Fruit fly (Drosophila melanogaster) whole organism, embryonic: ENCODE measurements around the gene CG34310.

ENCODE experiments used
- Ada2b ChIP-seq: fragments of 200-800 bp; sonication (Bioruptor generic); IDR thresholded peaks from 2 replicates; pipeline ENCODE4 v1.3.6; 2022; ENCODE audit warnings: missing biosample characterization, missing genetic modification characterization
- B-H1 ChIP-seq: fragments of 200-800 bp; sonication (Bioruptor generic); IDR thresholded peaks from 3 replicates; pipeline ENCODE4 v1.3.6; 2022; ENCODE audit warnings: missing biosample characterization, missing genetic modification characterization
- BEAF-32 ChIP-seq: fragments of 200-800 bp; sonication (Bioruptor generic); optimal IDR thresholded peaks from 3 replicates; lab custom pipeline; 2017; ENCODE audit warnings: missing biosample characterization, missing genetic modification characterization, mild to moderate bottlenecking, moderate library complexity, missing genetic modification reagents
- BtbVII ChIP-seq: fragments of 200-800 bp; sonication (Bioruptor generic); optimal IDR thresholded peaks from 3 replicates; lab custom pipeline; 2017; ENCODE audit warnings: missing biosample characterization, mild to moderate bottlenecking, missing genetic modification characterization
- C15 ChIP-seq: fragments of 200-800 bp; sonication (Bioruptor generic); IDR thresholded peaks from 3 replicates; pipeline ENCODE4 v1.3.6; 2022; ENCODE audit warnings: missing biosample characterization, missing genetic modification characterization
- CG12391 ChIP-seq: fragments of 200-800 bp; sonication (Bioruptor generic); optimal IDR thresholded peaks from 3 replicates; lab custom pipeline; 2018; ENCODE audit warnings: missing biosample characterization, mild to moderate bottlenecking, missing genetic modification characterization, moderate library complexity
- CG13894 ChIP-seq: fragments of 200-800 bp; sonication (Bioruptor generic); optimal IDR thresholded peaks from 3 replicates; lab custom pipeline; 2018; ENCODE audit warnings: missing biosample characterization, mild to moderate bottlenecking, missing genetic modification characterization, moderate library complexity
- CG14014 ChIP-seq: fragments of 200-800 bp; sonication (Bioruptor generic); IDR thresholded peaks from 2 replicates; pipeline ENCODE4 v1.3.6; 2022; ENCODE audit warnings: missing biosample characterization, missing genetic modification characterization
- CG15601 ChIP-seq: fragments of 200-800 bp; sonication (Bioruptor generic); optimal IDR thresholded peaks from 3 replicates; lab custom pipeline; 2019; ENCODE audit warnings: missing biosample characterization, mild to moderate bottlenecking, missing genetic modification characterization, moderate library complexity
- CG16779 ChIP-seq: fragments of 200-800 bp; sonication (Bioruptor generic); IDR thresholded peaks from 2 replicates; pipeline ENCODE4 v1.3.6; 2022; ENCODE audit warnings: missing biosample characterization, missing genetic modification characterization
- CG17328 ChIP-seq: fragments of 200-800 bp; sonication (Bioruptor generic); IDR thresholded peaks from 2 replicates; pipeline ENCODE4 v1.3.6; 2022; ENCODE audit warnings: missing biosample characterization, missing genetic modification characterization
- CG17802 ChIP-seq: fragments of 200-800 bp; sonication (Bioruptor generic); optimal IDR thresholded peaks from 2 replicates; lab custom pipeline; 2018; ENCODE audit warnings: missing biosample characterization, mild to moderate bottlenecking, missing genetic modification characterization, moderate library complexity
- CG2199 ChIP-seq: fragments of 200-800 bp; sonication (Bioruptor generic); IDR thresholded peaks from 3 replicates; pipeline ENCODE4 v1.3.6; 2022; ENCODE audit warnings: missing biosample characterization, missing genetic modification characterization
- CG31388 ChIP-seq: fragments of 200-800 bp; sonication (Bioruptor generic); optimal IDR thresholded peaks from 2 replicates; lab custom pipeline; 2016; ENCODE audit warnings: missing biosample characterization, missing genetic modification characterization
- CG3281 ChIP-seq: fragments of 200-800 bp; sonication (Bioruptor generic); optimal IDR thresholded peaks from 3 replicates; lab custom pipeline; 2017; ENCODE audit warnings: missing biosample characterization, mild to moderate bottlenecking, missing genetic modification characterization
- CG34376 ChIP-seq: fragments of 200-800 bp; sonication (Bioruptor generic); optimal IDR thresholded peaks from 2 replicates; lab custom pipeline; 2018; ENCODE audit warnings: missing biosample characterization, mild to moderate bottlenecking, missing genetic modification characterization
- CG3726 ChIP-seq: fragments of 200-800 bp; sonication (Bioruptor generic); IDR thresholded peaks from 3 replicates; pipeline ENCODE4, ENCODE4 v1.3.6; 2022; ENCODE audit warnings: missing biosample characterization, missing genetic modification characterization
- CG4404 ChIP-seq: fragments of 200-800 bp; sonication (Bioruptor generic); IDR thresholded peaks from 2 replicates; pipeline ENCODE4 v1.3.6; 2022; ENCODE audit warnings: missing biosample characterization, missing genetic modification characterization
- CG5245 ChIP-seq: fragments of 200-800 bp; sonication (Bioruptor generic); optimal IDR thresholded peaks from 3 replicates; lab custom pipeline; 2016; ENCODE audit warnings: missing biosample characterization, missing genetic modification characterization
- CG7745 ChIP-seq: fragments of 200-800 bp; sonication (Bioruptor generic); optimal IDR thresholded peaks from 2 replicates; lab custom pipeline; 2018; ENCODE audit warnings: missing biosample characterization, mild to moderate bottlenecking, missing genetic modification characterization, moderate library complexity
- CG8089 ChIP-seq: fragments of 200-800 bp; sonication (Bioruptor generic); optimal IDR thresholded peaks from 3 replicates; lab custom pipeline; 2016; ENCODE audit warnings: missing biosample characterization, missing genetic modification characterization
- CG8290 ChIP-seq, 3 experiments: fragments of 200-800 bp; sonication (Bioruptor generic); optimal IDR thresholded peaks; 2 replicates each; lab custom pipeline; 2016 to 2019; ENCODE audit warnings: missing biosample characterization in 3 of 3, missing genetic modification characterization in 3 of 3, mild to moderate bottlenecking in 2 of 3, moderate library complexity in 1 of 3
- CG8765 ChIP-seq: fragments of 200-800 bp; sonication (Bioruptor generic); IDR thresholded peaks from 2 replicates; pipeline ENCODE4 v1.3.6; 2022; ENCODE audit warnings: missing biosample characterization, missing genetic modification characterization
- CG9876 ChIP-seq: fragments of 200-800 bp; sonication (Bioruptor generic); optimal IDR thresholded peaks from 2 replicates; lab custom pipeline; 2016; ENCODE audit warnings: missing biosample characterization, missing genetic modification characterization
- Dip2 ChIP-seq: fragments of 200-800 bp; sonication (Bioruptor generic); IDR thresholded peaks from 2 replicates; pipeline ENCODE4 v1.3.6; 2022; ENCODE audit warnings: missing biosample characterization, missing genetic modification characterization
- Doc2 ChIP-seq: fragments of 200-800 bp; sonication (Bioruptor generic); IDR thresholded peaks from 2 replicates; pipeline ENCODE4 v1.3.6; 2022; ENCODE audit warnings: missing biosample characterization, missing genetic modification characterization
- HLH54F ChIP-seq: fragments of 200-800 bp; sonication (Bioruptor generic); optimal IDR thresholded peaks from 3 replicates; lab custom pipeline; 2016; ENCODE audit warnings: missing biosample characterization, missing genetic modification characterization
- Nf-YA ChIP-seq: fragments of 200-800 bp; sonication (Bioruptor generic); IDR thresholded peaks from 2 replicates; pipeline ENCODE4 v1.3.6; 2022; ENCODE audit warnings: missing biosample characterization, missing genetic modification characterization
- Nf-YC ChIP-seq: fragments of 200-800 bp; optimal IDR thresholded peaks from 3 replicates; lab custom pipeline; 2019; ENCODE audit warnings: missing biosample characterization, mild to moderate bottlenecking, missing genetic modification characterization, moderate library complexity
- Oaz ChIP-seq: fragments of 200-800 bp; sonication (Bioruptor generic); IDR thresholded peaks from 2 replicates; pipeline ENCODE4 v1.3.6; 2022; ENCODE audit warnings: missing biosample characterization, missing genetic modification characterization
- Side ChIP-seq: fragments of 200-800 bp; sonication (Bioruptor generic); optimal IDR thresholded peaks from 2 replicates; lab custom pipeline; 2016; ENCODE audit warnings: missing biosample characterization, missing genetic modification characterization
- Sry-β ChIP-seq: fragments of 200-800 bp; sonication (Bioruptor generic); optimal IDR thresholded peaks from 2 replicates; lab custom pipeline; 2018; ENCODE audit warnings: missing biosample characterization, mild to moderate bottlenecking, missing genetic modification characterization, moderate library complexity
- TFAM ChIP-seq: fragments of 200-800 bp; sonication (Bioruptor generic); optimal IDR thresholded peaks from 2 replicates; lab custom pipeline; 2017; ENCODE audit warnings: missing biosample characterization, missing genetic modification characterization, inconsistent platforms
- Trl ChIP-seq, 3 experiments: fragments of >200 bp in 2 of 3; fragments of 200-800 bp in 1 of 3; sonication (Bioruptor generic) in 1 of 3; optimal IDR thresholded peaks; 2 replicates in 1 of 3; 3 replicates in 2 of 3; lab custom pipeline; 2016 to 2017; ENCODE audit warnings: missing biosample characterization in 1 of 3, missing genetic modification characterization in 1 of 3
- btn ChIP-seq: fragments of 200-800 bp; sonication (Bioruptor generic); optimal IDR thresholded peaks from 2 replicates; lab custom pipeline; 2016; ENCODE audit warnings: missing biosample characterization, missing genetic modification characterization
- ewg ChIP-seq: fragments of 200-800 bp; sonication (Bioruptor generic); optimal IDR thresholded peaks from 3 replicates; lab custom pipeline; 2017; ENCODE audit warnings: mild to moderate bottlenecking, missing biosample characterization, missing genetic modification reagents, missing genetic modification characterization
- gcm ChIP-seq: fragments of 200-800 bp; sonication (Bioruptor generic); optimal IDR thresholded peaks from 2 replicates; lab custom pipeline; 2019; ENCODE audit warnings: missing biosample characterization, mild to moderate bottlenecking, missing genetic modification characterization, moderate library complexity
- gsb ChIP-seq: fragments of 200-800 bp; sonication (Bioruptor generic); IDR thresholded peaks from 2 replicates; pipeline ENCODE4 v1.3.6; 2022; ENCODE audit warnings: missing biosample characterization, missing genetic modification characterization
- hb ChIP-seq: fragments of 200-800 bp; sonication (Bioruptor generic); IDR thresholded peaks from 3 replicates; pipeline ENCODE4 v1.3.6; 2022; ENCODE audit warnings: missing biosample characterization, missing genetic modification characterization; ENCODE audit not compliant: partially characterized antibody
- hbn ChIP-seq: fragments of 200-800 bp; sonication (Bioruptor generic); IDR thresholded peaks from 2 replicates; pipeline ENCODE4 v1.3.6; 2022; ENCODE audit warnings: missing biosample characterization, missing genetic modification characterization; ENCODE audit not compliant: partially characterized antibody
- lilli ChIP-seq: fragments of 200-800 bp; sonication (Bioruptor generic); optimal IDR thresholded peaks from 3 replicates; lab custom pipeline; 2016; ENCODE audit warnings: missing biosample characterization, missing genetic modification characterization
- org-1 ChIP-seq: fragments of 200-800 bp; sonication (Bioruptor generic); optimal IDR thresholded peaks from 2 replicates; lab custom pipeline; 2017; ENCODE audit warnings: missing biosample characterization, missing genetic modification characterization
- pb ChIP-seq: fragments of 200-800 bp; sonication (Bioruptor generic); optimal IDR thresholded peaks from 3 replicates; lab custom pipeline; 2016; ENCODE audit warnings: missing biosample characterization, missing genetic modification characterization
- pum ChIP-seq: fragments of 200-800 bp; sonication (Bioruptor generic); optimal IDR thresholded peaks from 2 replicates; lab custom pipeline; 2016; ENCODE audit warnings: missing biosample characterization, missing genetic modification characterization
- salm ChIP-seq: fragments of 200-800 bp; sonication (Bioruptor generic); optimal IDR thresholded peaks from 2 replicates; lab custom pipeline; 2018; ENCODE audit warnings: missing biosample characterization, mild to moderate bottlenecking, missing genetic modification characterization
- sd ChIP-seq: fragments of 200-800 bp; sonication (Bioruptor generic); optimal IDR thresholded peaks from 3 replicates; lab custom pipeline; 2018; ENCODE audit warnings: missing biosample characterization, mild to moderate bottlenecking, missing genetic modification characterization, moderate library complexity
- slbo ChIP-seq: fragments of 200-800 bp; sonication (Bioruptor generic); IDR thresholded peaks from 2 replicates; pipeline ENCODE4 v1.3.6; 2022; ENCODE audit warnings: missing biosample characterization, missing genetic modification characterization
- z ChIP-seq: fragments of 200-800 bp; sonication (Bioruptor generic); IDR thresholded peaks from 3 replicates; pipeline ENCODE4 v1.3.6; 2022; ENCODE audit warnings: missing biosample characterization, missing genetic modification characterization
- zfh2 ChIP-seq: fragments of 200-800 bp; sonication (Bioruptor generic); optimal IDR thresholded peaks from 2 replicates; lab custom pipeline; 2016; ENCODE audit warnings: missing biosample characterization, missing genetic modification characterization

Gene CG34310

dm6 chr2L:6647103-6647711 lies 16.3 kb upstream of the CG34310 start (continued):
- TF ChIP-seq gcm (GFP tag; lab: Kevin White, UChicago), result peak; percentile 99
- peak; percentile 96 for TF ChIP-seq CG3726 (GFP tag; lab: Robert Waterston, UW)
- TF ChIP-seq CG16779 (GFP tag; lab: Robert Waterston, UW), result peak; percentile 93
- TF ChIP-seq hb, result peak; percentile 68; the same call in 2 of the 3 replicates
- peak; percentile 98 for TF ChIP-seq Side (GFP tag; lab: Kevin White, UChicago)
- peak; percentile 91 for TF ChIP-seq Nf-YC (tag; lab: Kevin White, UChicago)
- peak; percentile 93 for TF ChIP-seq CG31388 (GFP tag; lab: Kevin White, UChicago)
- peak; percentile 94 for TF ChIP-seq Nf-YA (GFP tag; lab: Robert Waterston, UW)
- TF ChIP-seq CG13894 (tag; lab: Kevin White, UChicago), result peak; percentile 90
- TF ChIP-seq TFAM (GFP tag; lab: Kevin White, UChicago), result peak; percentile 95
- TF ChIP-seq sd (tag; lab: Kevin White, UChicago), result peak; percentile 95
- peak; percentile 97 for TF ChIP-seq CG3281 (GFP tag; lab: Kevin White, UChicago)
- TF ChIP-seq BEAF-32 (GFP tag; lab: Kevin White, UChicago), result peak; percentile 12
- peak; percentile 99 for TF ChIP-seq CG12391 (tag; lab: Kevin White, UChicago)
- peak; percentile 96 for TF ChIP-seq CG34376
- TF ChIP-seq salm (tag; lab: Kevin White, UChicago), result peak; percentile 99
- TF ChIP-seq CG4404 (GFP tag; lab: Robert Waterston, UW), result peak; percentile 89
- TF ChIP-seq hbn (GFP tag; lab: Robert Waterston, UW), result 0 out of 2 replicates have a peak, but pooled peaks have one; percentile 17
- TF ChIP-seq gsb, result peak; percentile 94
- TF ChIP-seq CG15601 (tag; lab: Kevin White, UChicago), result peak; percentile 97
- TF ChIP-seq CG17802 (tag; lab: Kevin White, UChicago), result peak; percentile 88
- peak; percentile 97 for TF ChIP-seq slbo (GFP tag; lab: Robert Waterston, UW)
- TF ChIP-seq CG5245, result peak; percentile 98
- peak; percentile 94 for TF ChIP-seq zfh2 (GFP tag; lab: Kevin White, UChicago)
- peak; percentile 98 for TF ChIP-seq pb (GFP tag; lab: Kevin White, UChicago)
- peak; percentile 98 for TF ChIP-seq CG14014
- peak; percentile 96 for TF ChIP-seq Oaz (GFP tag; lab: Robert Waterston, UW)
- peak; percentile 97 for TF ChIP-seq HLH54F (GFP tag; lab: Kevin White, UChicago)
- peak; percentile 98 for TF ChIP-seq lilli (GFP tag; lab: Kevin White, UChicago)
- TF ChIP-seq btn (GFP tag; lab: Kevin White, UChicago), result peak; percentile 98
- peak; percentile 96 for TF ChIP-seq CG9876 (GFP tag; lab: Kevin White, UChicago)
- peak; percentile 83 for TF ChIP-seq z
- peak; percentile 75 for TF ChIP-seq Sry-β (GFP tag; lab: Kevin White, UChicago)
- TF ChIP-seq ewg (GFP tag; lab: Kevin White, UChicago), result peak; percentile 97
- TF ChIP-seq org-1 (GFP tag; lab: Kevin White, UChicago), result peak; percentile 98
- peak; percentile 98 for TF ChIP-seq CG2199 (GFP tag; lab: Robert Waterston, UW)
- peak; percentile 98 for TF ChIP-seq Ada2b (GFP tag; lab: Robert Waterston, UW)
- TF ChIP-seq CG8089 (GFP tag; lab: Kevin White, UChicago), result peak; percentile 98
- peak; percentile 98 for TF ChIP-seq CG17328 (GFP tag; lab: Robert Waterston, UW)
- peak; percentile 92 for TF ChIP-seq CG8765 (GFP tag; lab: Robert Waterston, UW)
- TF ChIP-seq CG7745 (tag; lab: Kevin White, UChicago), result peak; percentile 87
- peak; percentile 55; the same call in 1 of the 2 replicates for TF ChIP-seq Dip2 (GFP tag; lab: Robert Waterston, UW)
- peak; percentile 97 for TF ChIP-seq B-H1 (GFP tag; lab: Robert Waterston, UW)
- TF ChIP-seq pum (GFP tag; lab: Kevin White, UChicago), result peak; percentile 98
- TF ChIP-seq Doc2 (GFP tag; lab: Robert Waterston, UW), result no peak; the same call in 1 of the 2 replicates
- peak; percentile 98 for TF ChIP-seq BtbVII
- peak; percentile 97 for TF ChIP-seq CG8290 (GFP tag; optimal IDR thresholded peaks at IDR 0.05; lab: Kevin White, UChicago)
- TF ChIP-seq CG8290 (tag; optimal IDR thresholded peaks at IDR 0.05; lab: Kevin White, UChicago), result peak; percentile 90 to 97
- TF ChIP-seq Trl (optimal IDR thresholded peaks at IDR 0.05; lab: Kevin White, UChicago), result peak; percentile 69 to 89
- TF ChIP-seq Trl (GFP tag; optimal IDR thresholded peaks at IDR 0.05; lab: Kevin White, UChicago), result peak; percentile 99
- peak; percentile 95 for TF ChIP-seq C15
